Fruit fly (Drosophila melanogaster) whole organism, embryonic: Measurements from ENCODE around the gene plx.
A peak's percentile ranks its signal among the peaks of the same experiment; 100 is the strongest.

Experiments
- Abd-B ChIP-seq: fragments of 200-800 bp; sonication (Bioruptor generic); optimal IDR thresholded peaks from 2 replicates; lab custom pipeline; 2018; ENCODE audit warnings: missing biosample characterization, mild to moderate bottlenecking, missing genetic modification characterization, moderate library complexity
- CG10462 ChIP-seq: fragments of 200-800 bp; sonication (Bioruptor generic); optimal IDR thresholded peaks from 2 replicates; lab custom pipeline; 2016; ENCODE audit warnings: missing biosample characterization, missing genetic modification characterization
- CG11560 ChIP-seq: fragments of 200-800 bp; sonication (Bioruptor generic); IDR thresholded peaks from 3 replicates; pipeline ENCODE4 v1.3.6; 2022; ENCODE audit warnings: missing biosample characterization, missing genetic modification characterization
- CG12071 ChIP-seq: fragments of 200-800 bp; sonication (Bioruptor generic); optimal IDR thresholded peaks from 3 replicates; lab custom pipeline; 2018; ENCODE audit warnings: missing biosample characterization, mild to moderate bottlenecking, missing genetic modification characterization
- CG12155 ChIP-seq: fragments of 200-800 bp; sonication (Bioruptor generic); optimal IDR thresholded peaks from 3 replicates; lab custom pipeline; 2016; ENCODE audit warnings: missing biosample characterization, missing genetic modification characterization
- CG13123 ChIP-seq: fragments of 200-800 bp; sonication (Bioruptor generic); optimal IDR thresholded peaks from 2 replicates; lab custom pipeline; 2016; ENCODE audit warnings: missing biosample characterization, missing genetic modification characterization
- CG13624 ChIP-seq: fragments of 200-800 bp; sonication (Bioruptor generic); optimal IDR thresholded peaks from 2 replicates; lab custom pipeline; 2016; ENCODE audit warnings: missing biosample characterization, missing genetic modification characterization
- CG17186 ChIP-seq: fragments of 200-800 bp; sonication (Bioruptor generic); optimal IDR thresholded peaks from 3 replicates; lab custom pipeline; 2017; ENCODE audit warnings: missing biosample characterization, missing genetic modification reagents, missing genetic modification characterization
- CG17802 ChIP-seq: fragments of 200-800 bp; sonication (Bioruptor generic); optimal IDR thresholded peaks from 2 replicates; lab custom pipeline; 2018; ENCODE audit warnings: missing biosample characterization, mild to moderate bottlenecking, missing genetic modification characterization, moderate library complexity
- CG31388 ChIP-seq: fragments of 200-800 bp; sonication (Bioruptor generic); optimal IDR thresholded peaks from 2 replicates; lab custom pipeline; 2016; ENCODE audit warnings: missing biosample characterization, missing genetic modification characterization
- CG4328 ChIP-seq: fragments of 200-800 bp; sonication (Bioruptor generic); optimal IDR thresholded peaks from 3 replicates; lab custom pipeline; 2017; ENCODE audit warnings: missing biosample characterization, missing genetic modification reagents, missing genetic modification characterization
- CG6683 ChIP-seq: fragments of 200-800 bp; sonication (Bioruptor generic); optimal IDR thresholded peaks from 2 replicates; lab custom pipeline; 2017; ENCODE audit warnings: missing biosample characterization, mild to moderate bottlenecking, missing genetic modification characterization, missing genetic modification reagents
- CG6765 ChIP-seq: fragments of 200-800 bp; sonication (Bioruptor generic); optimal IDR thresholded peaks from 3 replicates; lab custom pipeline; 2017; ENCODE audit warnings: missing biosample characterization, mild to moderate bottlenecking, missing genetic modification characterization
- CG7987 ChIP-seq: fragments of 200-800 bp; sonication (Bioruptor generic); optimal IDR thresholded peaks from 2 replicates; lab custom pipeline; 2018; ENCODE audit warnings: missing biosample characterization, mild to moderate bottlenecking, missing genetic modification characterization, moderate library complexity
- Dek ChIP-seq: fragments of 200-800 bp; sonication (Bioruptor generic); optimal IDR thresholded peaks from 3 replicates; lab custom pipeline; 2019; ENCODE audit warnings: missing biosample characterization, mild to moderate bottlenecking, missing genetic modification characterization, moderate library complexity
- Dll ChIP-seq: fragments of 200-800 bp; sonication (Bioruptor generic); IDR thresholded peaks from 4 replicates; pipeline ENCODE4 v1.3.6; 2022; ENCODE audit warnings: missing biosample characterization, missing genetic modification characterization; ENCODE audit not compliant: partially characterized antibody
- H2.0 ChIP-seq: fragments of 200-800 bp; sonication (Bioruptor generic); IDR thresholded peaks from 2 replicates; pipeline ENCODE4 v1.3.6; 2022; ENCODE audit warnings: missing biosample characterization, missing genetic modification characterization
- HLHmδ ChIP-seq: fragments of 200-800 bp; sonication (Bioruptor generic); optimal IDR thresholded peaks from 2 replicates; lab custom pipeline; 2018; ENCODE audit warnings: missing biosample characterization, mild to moderate bottlenecking, missing genetic modification characterization, moderate library complexity
- HmgD ChIP-seq: fragments of 200-800 bp; sonication (Bioruptor generic); optimal IDR thresholded peaks from 3 replicates; lab custom pipeline; 2016; ENCODE audit warnings: missing biosample characterization, missing genetic modification characterization
- NC2β ChIP-seq: fragments of 200-800 bp; sonication (Bioruptor generic); optimal IDR thresholded peaks from 2 replicates; lab custom pipeline; 2016; ENCODE audit warnings: missing biosample characterization, missing genetic modification characterization
- NK7.1 ChIP-seq: fragments of 200-800 bp; sonication (Bioruptor generic); optimal IDR thresholded peaks from 3 replicates; lab custom pipeline; 2016; ENCODE audit warnings: missing biosample characterization, missing genetic modification characterization
- Opbp ChIP-seq: fragments of 200-800 bp; sonication (Bioruptor generic); IDR thresholded peaks from 3 replicates; pipeline ENCODE4 v1.3.6; 2022; ENCODE audit warnings: missing biosample characterization, missing genetic modification characterization; ENCODE audit not compliant: partially characterized antibody
- PHDP ChIP-seq: fragments of 200-800 bp; sonication (Bioruptor generic); optimal IDR thresholded peaks from 3 replicates; lab custom pipeline; 2018; ENCODE audit warnings: missing biosample characterization, mild to moderate bottlenecking, missing genetic modification characterization, moderate library complexity
- Pdp1 ChIP-seq, 2 experiments: fragments of 200-800 bp; sonication (Bioruptor generic); optimal IDR thresholded peaks; 3 replicates each; lab custom pipeline; 2016; ENCODE audit warnings: missing biosample characterization in 2 of 2, missing genetic modification characterization in 2 of 2, mild to moderate bottlenecking in 1 of 2, moderate library complexity in 1 of 2
- Rfx ChIP-seq: fragments of 200-800 bp; sonication (Bioruptor generic); IDR thresholded peaks from 2 replicates; pipeline ENCODE4 v1.3.6; 2022; ENCODE audit warnings: missing biosample characterization, missing genetic modification characterization
- Sry-β ChIP-seq: fragments of 200-800 bp; sonication (Bioruptor generic); optimal IDR thresholded peaks from 2 replicates; lab custom pipeline; 2018; ENCODE audit warnings: missing biosample characterization, mild to moderate bottlenecking, missing genetic modification characterization, moderate library complexity
- amos ChIP-seq: fragments of 200-800 bp; sonication (Bioruptor generic); IDR thresholded peaks from 2 replicates; pipeline ENCODE4 v1.3.6; 2022; ENCODE audit warnings: missing biosample characterization, missing genetic modification characterization; ENCODE audit not compliant: partially characterized antibody
- ash1 ChIP-seq: fragments of 200-800 bp; sonication (Bioruptor generic); optimal IDR thresholded peaks from 2 replicates; lab custom pipeline; 2018; ENCODE audit warnings: missing biosample characterization, mild to moderate bottlenecking, missing genetic modification characterization
- az2 ChIP-seq: fragments of 200-800 bp; sonication (Bioruptor generic); optimal IDR thresholded peaks from 3 replicates; lab custom pipeline; 2016; ENCODE audit warnings: missing biosample characterization, missing genetic modification characterization
- bsh ChIP-seq, 2 experiments: fragments of 200-800 bp; sonication (Bioruptor generic); optimal IDR thresholded peaks; 2 replicates each; lab custom pipeline; 2017 to 2018; ENCODE audit warnings: mild to moderate bottlenecking in 2 of 2, missing biosample characterization in 2 of 2, missing genetic modification characterization in 2 of 2, moderate library complexity in 1 of 2
- cwo ChIP-seq: fragments of 200-800 bp; sonication (Bioruptor generic); optimal IDR thresholded peaks from 3 replicates; lab custom pipeline; 2017; ENCODE audit warnings: missing biosample characterization, missing genetic modification characterization, mild to moderate bottlenecking, moderate library complexity, missing genetic modification reagents
- dpn ChIP-seq, 2 experiments: fragments of 200-800 bp; sonication (Bioruptor generic); optimal IDR thresholded peaks; 3 replicates each; lab custom pipeline; 2016; ENCODE audit warnings: missing biosample characterization in 2 of 2, missing genetic modification characterization in 2 of 2
- ham ChIP-seq: fragments of 200-800 bp; sonication (Bioruptor generic); IDR thresholded peaks from 2 replicates; pipeline ENCODE4 v1.3.6; 2022; ENCODE audit warnings: missing biosample characterization, missing genetic modification characterization
- hb ChIP-seq: fragments of 200-800 bp; sonication (Bioruptor generic); IDR thresholded peaks from 3 replicates; pipeline ENCODE4 v1.3.6; 2022; ENCODE audit warnings: missing biosample characterization, missing genetic modification characterization; ENCODE audit not compliant: partially characterized antibody
- hbn ChIP-seq: fragments of 200-800 bp; sonication (Bioruptor generic); IDR thresholded peaks from 2 replicates; pipeline ENCODE4 v1.3.6; 2022; ENCODE audit warnings: missing biosample characterization, missing genetic modification characterization; ENCODE audit not compliant: partially characterized antibody
- lmd ChIP-seq: fragments of 200-800 bp; sonication (Bioruptor generic); IDR thresholded peaks from 2 replicates; pipeline ENCODE4 v1.3.6; 2022; ENCODE audit warnings: missing biosample characterization, missing genetic modification characterization
- pfk ChIP-seq: fragments of 200-800 bp; sonication (Bioruptor generic); optimal IDR thresholded peaks from 2 replicates; lab custom pipeline; 2018; ENCODE audit warnings: missing biosample characterization, mild to moderate bottlenecking, missing genetic modification characterization, moderate library complexity
- phol ChIP-seq: fragments of 200-800 bp; sonication (Bioruptor generic); optimal IDR thresholded peaks from 3 replicates; lab custom pipeline; 2018; ENCODE audit warnings: missing biosample characterization, mild to moderate bottlenecking, missing genetic modification characterization, moderate library complexity
- ranshi ChIP-seq: fragments of 200-800 bp; sonication (Bioruptor generic); IDR thresholded peaks from 2 replicates; pipeline ENCODE4 v1.3.6; 2022; ENCODE audit warnings: missing biosample characterization, missing genetic modification characterization
- sc ChIP-seq, 3 experiments: fragments of >200 bp in 2 of 3; fragments of 200-800 bp in 1 of 3; sonication (Bioruptor generic) in 1 of 3; optimal IDR thresholded peaks; 2 replicates in 2 of 3; 3 replicates in 1 of 3; lab custom pipeline; 2017; ENCODE audit warnings: mild to moderate bottlenecking in 1 of 3, missing biosample characterization in 1 of 3, missing genetic modification characterization in 1 of 3, missing genetic modification reagents in 1 of 3
- slou ChIP-seq: fragments of 200-800 bp; sonication (Bioruptor generic); optimal IDR thresholded peaks from 3 replicates; lab custom pipeline; 2016; ENCODE audit warnings: missing biosample characterization, missing genetic modification characterization
- stwl ChIP-seq: fragments of 200-800 bp; sonication (Bioruptor generic); optimal IDR thresholded peaks from 3 replicates; lab custom pipeline; 2018; ENCODE audit warnings: missing biosample characterization, mild to moderate bottlenecking, missing genetic modification characterization, moderate library complexity
- tgo ChIP-seq: fragments of 200-800 bp; sonication (Bioruptor generic); IDR thresholded peaks from 3 replicates; pipeline ENCODE4 v1.3.6; 2022; ENCODE audit warnings: missing biosample characterization, missing genetic modification characterization
- tup ChIP-seq: fragments of 200-800 bp; sonication (Bioruptor generic); optimal IDR thresholded peaks from 2 replicates; lab custom pipeline; 2016; ENCODE audit warnings: missing biosample characterization, mild to moderate bottlenecking, missing genetic modification characterization, moderate library complexity
- unc-4 ChIP-seq: fragments of 200-800 bp; sonication (Bioruptor generic); IDR thresholded peaks from 2 replicates; pipeline ENCODE4 v1.3.6; 2022; ENCODE audit warnings: missing biosample characterization, missing genetic modification characterization; ENCODE audit not compliant: partially characterized antibody
- wor ChIP-seq: fragments of 200-800 bp; sonication (Bioruptor generic); IDR thresholded peaks from 2 replicates; pipeline ENCODE4 v1.3.6; 2022; ENCODE audit warnings: missing biosample characterization, missing genetic modification characterization
- zen2 ChIP-seq: fragments of 200-800 bp; sonication (Bioruptor generic); IDR thresholded peaks from 3 replicates; pipeline ENCODE4 v1.3.6; 2022; ENCODE audit warnings: missing biosample characterization, missing genetic modification characterization; ENCODE audit not compliant: partially characterized antibody

plx gene

dm6 chr3R:5660198-5660893 is 25.3 kb upstream of the plx start, which contains the start of gene Wdr33 (continued):
- no peak for TF ChIP-seq sc (optimal IDR thresholded peaks at IDR 0.05; lab: Kevin White, UChicago)
- TF ChIP-seq sc (GFP tag; optimal IDR thresholded peaks at IDR 0.05; lab: Kevin White, UChicago), result no peak
- peak; percentile 21; the same call in 1 of the 2 replicates for TF ChIP-seq H2.0 (GFP tag; lab: Robert Waterston, UW)
- no peak for TF ChIP-seq CG11560 (tag; lab: Robert Waterston, UW)
- TF ChIP-seq Abd-B, result peak; percentile 57
- peak; percentile 64 for TF ChIP-seq stwl
- no peak for TF ChIP-seq CG7987 (GFP tag; lab: Kevin White, UChicago)
- no peak for TF ChIP-seq NC2β (GFP tag; lab: Kevin White, UChicago)
- TF ChIP-seq NK7.1 (GFP tag; lab: Kevin White, UChicago), result no peak
- TF ChIP-seq CG6683 (GFP tag; lab: Kevin White, UChicago), result no peak
- TF ChIP-seq Pdp1 (GFP tag; optimal IDR thresholded peaks at IDR 0.05; lab: Kevin White, UChicago), result peak in 1 of 2 experiments; percentile 0
- no peak for TF ChIP-seq CG4328 (GFP tag; lab: Kevin White, UChicago)
- TF ChIP-seq HLHmδ (GFP tag; lab: Kevin White, UChicago), result no peak
- no peak; the same call in 1 of the 2 replicates for TF ChIP-seq Rfx (GFP tag; lab: Robert Waterston, UW)
- no peak for TF ChIP-seq PHDP (tag; lab: Kevin White, UChicago)
- TF ChIP-seq unc-4, result peak; percentile 84
- TF ChIP-seq hb (GFP tag; lab: Robert Waterston, UW), result peak; percentile 84
- TF ChIP-seq ash1 (GFP tag; lab: Kevin White, UChicago), result no peak
- TF ChIP-seq Sry-β (GFP tag; lab: Kevin White, UChicago), result no peak
- TF ChIP-seq CG10462 (GFP tag; lab: Kevin White, UChicago), result peak; percentile 45
- peak; percentile 34 for TF ChIP-seq Dek (tag; lab: Kevin White, UChicago)
- TF ChIP-seq bsh (GFP tag; optimal IDR thresholded peaks at IDR 0.05; lab: Kevin White, UChicago), result no peak
- peak; percentile 53 for TF ChIP-seq lmd
- no peak for TF ChIP-seq HmgD (GFP tag; lab: Kevin White, UChicago)
- no peak for TF ChIP-seq dpn (GFP tag; optimal IDR thresholded peaks at IDR 0.05; lab: Kevin White, UChicago)
- TF ChIP-seq pfk (GFP tag; lab: Kevin White, UChicago), result no peak
- TF ChIP-seq hbn (GFP tag; lab: Robert Waterston, UW), result peak; percentile 90
- TF ChIP-seq CG12155 (GFP tag; lab: Kevin White, UChicago), result peak; percentile 83
- no peak for TF ChIP-seq cwo
- TF ChIP-seq zen2 (GFP tag; lab: Robert Waterston, UW), result peak; percentile 70; the same call in 1 of the 3 replicates
- peak; percentile 46 for TF ChIP-seq az2 (GFP tag; lab: Kevin White, UChicago)
- no peak for TF ChIP-seq CG17186
- no peak for TF ChIP-seq CG12071 (GFP tag; lab: Kevin White, UChicago)
- TF ChIP-seq Dll (GFP tag; lab: Robert Waterston, UW), result peak; percentile 96
- TF ChIP-seq CG17802 (tag; lab: Kevin White, UChicago), result no peak
- no peak for TF ChIP-seq CG13624 (GFP tag; lab: Kevin White, UChicago)
- TF ChIP-seq CG31388 (GFP tag; lab: Kevin White, UChicago), result peak; percentile 21
- TF ChIP-seq amos (GFP tag; lab: Robert Waterston, UW), result peak; percentile 91
- TF ChIP-seq CG6765 (GFP tag; lab: Kevin White, UChicago), result no peak
- TF ChIP-seq ham, result no peak
- TF ChIP-seq phol (tag; lab: Kevin White, UChicago), result no peak
- TF ChIP-seq tup (GFP tag; lab: Kevin White, UChicago), result no peak
- no peak for TF ChIP-seq CG13123 (GFP tag; lab: Kevin White, UChicago)
- TF ChIP-seq slou (GFP tag; lab: Kevin White, UChicago), result no peak
- no peak for TF ChIP-seq tgo
- TF ChIP-seq Opbp (GFP tag; lab: Robert Waterston, UW), result peak; percentile 87
- TF ChIP-seq wor (GFP tag; lab: Robert Waterston, UW), result 0 out of 2 replicates have a peak, but pooled peaks have one; percentile 13
- peak; percentile 20; the same call in 1 of the 2 replicates for TF ChIP-seq ranshi (GFP tag; lab: Robert Waterston, UW)
